Fruit fly (Drosophila melanogaster): ENCODE results near the gene CG16863.

Gene CG16863

DNA sequence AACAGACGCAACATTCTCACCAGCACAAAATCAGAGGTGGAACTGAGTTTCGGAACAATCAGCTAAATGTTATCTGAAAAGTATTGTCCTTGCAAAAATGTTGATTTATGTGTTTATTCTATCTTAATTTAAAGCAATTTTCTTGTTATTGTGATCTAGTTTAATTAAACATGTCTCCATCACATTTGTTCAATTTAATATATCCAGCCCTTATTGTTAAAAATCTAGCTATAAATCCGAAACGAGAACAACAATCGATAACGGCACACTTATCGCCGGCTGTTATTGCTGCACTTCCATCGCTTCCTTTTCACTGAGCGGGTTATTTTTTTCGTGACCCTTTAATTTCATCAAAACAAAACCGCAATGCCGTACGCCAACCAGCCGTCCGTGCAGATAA is 42.3 kb downstream of the CG16863 start, which contains the start of the genes GatC, PolG2 and Polr2C:
Gene GatC, minus strand, starts transcription at position 48 of the 400 bp plus-strand sequence.
Gene PolG2, minus strand, starts transcription at position 48 of the 400 bp plus-strand sequence.
Gene Polr2C, plus strand, starts transcription at position 280 of the 400 bp plus-strand sequence.
- TF ChIP-seq CG42726 (GFP tag; IDR thresholded peaks at IDR 0.05; ENCODE audit: partially characterized antibody) (peak; percentile 6; the same call in 1 of the 2 replicates), CG12659 (GFP tag; optimal IDR thresholded peaks at IDR 0.05) (peak; percentile 75), fu2 (GFP tag; optimal IDR thresholded peaks at IDR 0.05) (peak; percentile 32), dpn (GFP tag; optimal IDR thresholded peaks at IDR 0.05) (peak; percentile 28 to 66), Atf-2 (GFP tag; optimal IDR thresholded peaks at IDR 0.05) (peak; percentile 27), HLH54F (GFP tag; optimal IDR thresholded peaks at IDR 0.05) (peak; percentile 41), CG34224 (GFP tag; IDR thresholded peaks at IDR 0.05; ENCODE audit: partially characterized antibody) (peak; percentile 94), CG6683 (GFP tag; optimal IDR thresholded peaks at IDR 0.05) (no peak), pho (GFP tag; optimal IDR thresholded peaks at IDR 0.05) (peak; percentile 5), Hand (GFP tag; optimal IDR thresholded peaks at IDR 0.05) (no peak), E2f2 (GFP tag; IDR thresholded peaks at IDR 0.05) (peak; percentile 74), tx (GFP tag; optimal IDR thresholded peaks at IDR 0.05) (peak; percentile 23), phol (tag; optimal IDR thresholded peaks at IDR 0.05) (peak; percentile 55), CG9797 (GFP tag; optimal IDR thresholded peaks at IDR 0.05) (peak; percentile 5), CG1602 (GFP tag; optimal IDR thresholded peaks at IDR 0.05) (peak; percentile 15), Hr3 (GFP tag; optimal IDR thresholded peaks at IDR 0.05) (peak; percentile 52), CG1024 (GFP tag; IDR thresholded peaks at IDR 0.05) (no peak), Kr (GFP tag; optimal IDR thresholded peaks at IDR 0.05) (peak; percentile 83), Bdp1 (GFP tag; optimal IDR thresholded peaks at IDR 0.05) (peak; percentile 28), CG14014 (GFP tag; IDR thresholded peaks at IDR 0.05) (peak; percentile 43; the same call in 1 of the 2 replicates), sens (GFP tag) (peak; percentile 89), CG30403 (GFP tag; optimal IDR thresholded peaks at IDR 0.05) (peak; percentile 55), CG10462 (GFP tag; optimal IDR thresholded peaks at IDR 0.05) (peak; percentile 16), CG8089 (GFP tag; optimal IDR thresholded peaks at IDR 0.05) (peak; percentile 12), Sin3A (optimal IDR thresholded peaks at IDR 0.05) (peak; percentile 77), Side (GFP tag; optimal IDR thresholded peaks at IDR 0.05) (peak; percentile 26), HmgZ (tag; optimal IDR thresholded peaks at IDR 0.05) (peak; percentile 61), danr (GFP tag; IDR thresholded peaks at IDR 0.05) (no peak), CG13287 (GFP tag; IDR thresholded peaks at IDR 0.05; ENCODE audit: partially characterized antibody) (peak; percentile 89), lola (GFP tag; optimal IDR thresholded peaks at IDR 0.05) (peak in 1 of 3 experiments; percentile 39), CG8765 (GFP tag; IDR thresholded peaks at IDR 0.05) (no peak), CG9215 (GFP tag; IDR thresholded peaks at IDR 0.05) (peak; percentile 39; the same call in 1 of the 2 replicates), klu (GFP tag; IDR thresholded peaks at IDR 0.05) (no peak), H15 (GFP tag; IDR thresholded peaks at IDR 0.05) (no peak), bsh (GFP tag; optimal IDR thresholded peaks at IDR 0.05) (peak in 1 of 2 experiments; percentile 23), YL-1 (GFP tag; optimal IDR thresholded peaks at IDR 0.05) (peak; percentile 62), nerfin-1 (tag; optimal IDR thresholded peaks at IDR 0.05) (no peak), ken (GFP tag; IDR thresholded peaks at IDR 0.05) (peak; percentile 47; the same call in 1 of the 3 replicates), ham (GFP tag; IDR thresholded peaks at IDR 0.05) (no peak), da (GFP tag; optimal IDR thresholded peaks at IDR 0.05) (peak; percentile 49), Med (GFP tag) (peak; percentile 81), Ets97D (GFP tag; optimal IDR thresholded peaks at IDR 0.05) (peak; percentile 46), mam (GFP tag; optimal IDR thresholded peaks at IDR 0.05) (peak; percentile 63), B-H2 (GFP tag; optimal IDR thresholded peaks at IDR 0.05) (peak; percentile 22), al (GFP tag; IDR thresholded peaks at IDR 0.05) (peak; percentile 33; the same call in 1 of the 2 replicates), vvl (GFP tag; IDR thresholded peaks at IDR 0.05) (peak; percentile 70), dmrt99B (tag; optimal IDR thresholded peaks at IDR 0.05) (no peak), zfh2 (GFP tag; optimal IDR thresholded peaks at IDR 0.05) (peak; percentile 55), tin (GFP tag; optimal IDR thresholded peaks at IDR 0.05) (peak; percentile 2), CG7928 (GFP tag; optimal IDR thresholded peaks at IDR 0.05) (peak; percentile 76), Bteb2 (GFP tag; optimal IDR thresholded peaks at IDR 0.05) (peak; percentile 58)

Measured in whole organism, embryonic.